Worm (Caenorhabditis elegans) whole organism, young adult: Measurements from ENCODE around the gene C10A4.3.

Experiments
- B0035.1 ChIP-seq: sonication (generic microtip); optimal IDR thresholded peaks from 2 replicates; lab custom pipeline; 2016; ENCODE audit warnings: missing genetic modification characterization, mild to moderate bottlenecking, missing compliant biosample characterization, missing genotype, missing genetic modification reagents
- C17E4.6 ChIP-seq: fragments of 200-800 bp; sonication (Bioruptor generic); IDR thresholded peaks from 2 replicates; pipeline ENCODE4 v1.3.6; 2022; ENCODE audit warnings: missing genetic modification reagents, missing genetic modification characterization, missing compliant biosample characterization
- F10E7.11 ChIP-seq: sonication (generic microtip); optimal IDR thresholded peaks from 2 replicates; lab custom pipeline; 2017; ENCODE audit warnings: mild to moderate bottlenecking, missing genetic modification characterization, moderate library complexity, missing compliant biosample characterization
- F37B4.10 ChIP-seq: fragments of 200-800 bp; sonication (Bioruptor generic); IDR thresholded peaks from 2 replicates; pipeline ENCODE4 v1.3.6; 2022; ENCODE audit warnings: missing genetic modification characterization, missing compliant biosample characterization
- F39B2.1 ChIP-seq: fragments of 200-800 bp; sonication (Bioruptor generic); IDR thresholded peaks from 2 replicates; pipeline ENCODE4 v1.3.6; 2022; ENCODE audit warnings: missing genetic modification reagents, missing genetic modification characterization, missing compliant biosample characterization
- F52B5.7 ChIP-seq: sonication (generic microtip); optimal IDR thresholded peaks from 2 replicates; lab custom pipeline; 2016; ENCODE audit warnings: mild to moderate bottlenecking, missing genetic modification characterization, missing compliant biosample characterization
- F57A8.1 ChIP-seq: fragments of 200-800 bp; sonication (Bioruptor generic); optimal IDR thresholded peaks from 2 replicates; lab custom pipeline; 2018; ENCODE audit warnings: mild to moderate bottlenecking, missing genetic modification characterization, moderate library complexity, missing compliant biosample characterization
- Y53G8AR.9 ChIP-seq: fragments of 200-800 bp; sonication (Bioruptor generic); conservative IDR thresholded peaks from 2 replicates; pipeline ENCODE4 v1.3.6; 2022; ENCODE audit warnings: missing genetic modification reagents, missing genetic modification characterization, missing compliant biosample characterization
- Y56A3A.18 ChIP-seq: fragments of 200-800 bp; sonication (Bioruptor generic); IDR thresholded peaks from 2 replicates; pipeline ENCODE4 v1.3.6; 2022; ENCODE audit warnings: missing genetic modification reagents, missing genetic modification characterization, missing compliant biosample characterization
- Y95B8A.8 ChIP-seq: fragments of 200-800 bp; sonication (Bioruptor generic); IDR thresholded peaks from 2 replicates; pipeline ENCODE4 v1.3.6; 2022; ENCODE audit warnings: missing genetic modification reagents, missing genetic modification characterization, missing compliant biosample characterization
- aptf-2 ChIP-seq: fragments of 200-800 bp; sonication (Bioruptor generic); conservative IDR thresholded peaks from 2 replicates; pipeline ENCODE4 v1.3.6; 2022; ENCODE audit warnings: missing genetic modification reagents, missing genetic modification characterization, missing compliant biosample characterization
- bed-2 ChIP-seq: fragments of 200-800 bp; sonication (Bioruptor generic); IDR thresholded peaks from 2 replicates; pipeline ENCODE4 v1.3.6; 2022; ENCODE audit warnings: missing genetic modification reagents, missing genetic modification characterization, missing compliant biosample characterization
- ccch-3 ChIP-seq: fragments of 200-800 bp; sonication (Bioruptor generic); optimal IDR thresholded peaks from 2 replicates; lab custom pipeline; 2018; ENCODE audit warnings: mild to moderate bottlenecking, missing genetic modification characterization, missing compliant biosample characterization
- cebp-1 ChIP-seq, 2 experiments: fragments of 200-800 bp in 1 of 2; sonication (Bioruptor generic) in 1 of 2; sonication (generic microtip) in 1 of 2; IDR thresholded peaks in 1 of 2; optimal IDR thresholded peaks in 1 of 2; 2 replicates each; pipeline versions ENCODE4 v1.3.6 to Lab custom; 2017 to 2022; ENCODE audit warnings: missing compliant biosample characterization in 2 of 2, missing genetic modification characterization in 2 of 2, mild to moderate bottlenecking in 1 of 2, missing genetic modification reagents in 1 of 2, moderate library complexity in 1 of 2
- egl-44 ChIP-seq: fragments of 200-800 bp; sonication (Bioruptor generic); IDR thresholded peaks from 2 replicates; pipeline ENCODE4 v1.3.6; 2022; ENCODE audit warnings: missing genetic modification reagents, missing genetic modification characterization, missing compliant biosample characterization
- fkh-3 ChIP-seq: sonication (generic microtip); optimal IDR thresholded peaks from 2 replicates; lab custom pipeline; 2016; ENCODE audit warnings: mild to moderate bottlenecking, missing genetic modification characterization, missing compliant biosample characterization
- hlh-12 ChIP-seq: sonication (generic microtip); optimal IDR thresholded peaks from 2 replicates; lab custom pipeline; 2016; ENCODE audit warnings: missing genetic modification characterization, missing compliant biosample characterization
- hrde-1 ChIP-seq: sonication (generic microtip); optimal IDR thresholded peaks from 2 replicates; lab custom pipeline; 2016; ENCODE audit warnings: missing genetic modification characterization, mild to moderate bottlenecking, missing compliant biosample characterization, moderate library complexity, missing genotype, missing genetic modification reagents, borderline replicate concordance
- hsf-1 ChIP-seq: fragments of 200-800 bp; sonication (Bioruptor generic); IDR thresholded peaks from 2 replicates; pipeline ENCODE4 v1.3.6; 2022; ENCODE audit warnings: missing genetic modification reagents, missing genetic modification characterization, missing compliant biosample characterization
- lag-1 ChIP-seq: fragments of 200-800 bp; sonication (Bioruptor generic); IDR thresholded peaks from 2 replicates; pipeline ENCODE4 v1.3.6; 2022; ENCODE audit warnings: missing genetic modification reagents, missing genetic modification characterization, missing compliant biosample characterization
- let-607 ChIP-seq, 2 experiments: fragments of 200-800 bp in 1 of 2; sonication (Bioruptor generic) in 1 of 2; sonication (generic microtip) in 1 of 2; optimal IDR thresholded peaks; 2 replicates each; lab custom pipeline; 2016 to 2018; ENCODE audit warnings: mild to moderate bottlenecking in 2 of 2, missing compliant biosample characterization in 2 of 2, missing genetic modification characterization in 2 of 2, moderate library complexity in 2 of 2, missing genotype in 1 of 2
- lin-35 ChIP-seq, 3 experiments: fragments of 150-350 bp in 2 of 3; sonication (generic microtip) in 1 of 3; optimal IDR thresholded peaks; 2 replicates each; lab custom pipeline; 2014 to 2018; ENCODE audit warnings: missing biosample characterization in 3 of 3, missing genetic modification characterization in 3 of 3, missing genetic modification reagents in 3 of 3
- lsy-27 ChIP-seq: sonication (generic microtip); optimal IDR thresholded peaks from 2 replicates; lab custom pipeline; 2017; ENCODE audit warnings: missing genetic modification characterization, mild to moderate bottlenecking, missing compliant biosample characterization, antibody characterized with exemption, missing genotype, borderline replicate concordance; ENCODE audit not compliant: insufficient read depth
- madf-10 ChIP-seq: sonication (generic microtip); optimal IDR thresholded peaks from 2 replicates; lab custom pipeline; 2016; ENCODE audit warnings: mild to moderate bottlenecking, missing genetic modification characterization, missing compliant biosample characterization
- nhr-120 ChIP-seq: fragments of 200-800 bp; sonication (Bioruptor generic); IDR thresholded peaks from 2 replicates; pipeline ENCODE4 v1.3.6; 2022; ENCODE audit warnings: missing genetic modification characterization, missing compliant biosample characterization
- nhr-27 ChIP-seq: fragments of 200-800 bp; sonication (Bioruptor generic); optimal IDR thresholded peaks from 2 replicates; lab custom pipeline; 2018; ENCODE audit warnings: mild to moderate bottlenecking, missing genetic modification characterization, moderate library complexity, missing compliant biosample characterization
- nhr-80 ChIP-seq: sonication (generic microtip); optimal IDR thresholded peaks from 2 replicates; lab custom pipeline; 2016; ENCODE audit warnings: missing genetic modification characterization, missing compliant biosample characterization
- pha-4 ChIP-seq: fragments of 150-350 bp; sonication (generic microtip); optimal IDR thresholded peaks from 2 replicates; lab custom pipeline; 2014; ENCODE audit warnings: missing biosample characterization, missing genetic modification reagents, missing genetic modification characterization
- rpc-1 ChIP-seq, 2 experiments: fragments of 150-350 bp in 1 of 2; sonication (generic microtip) in 1 of 2; optimal IDR thresholded peaks; 2 replicates each; lab custom pipeline; 2014 to 2018; ENCODE audit warnings: missing biosample characterization in 1 of 2, missing genetic modification characterization in 1 of 2, missing genetic modification reagents in 1 of 2, missing genotype in 1 of 2
- tbx-9 ChIP-seq: sonication (generic microtip); optimal IDR thresholded peaks from 2 replicates; lab custom pipeline; 2016; ENCODE audit warnings: borderline replicate concordance, missing genetic modification characterization, inconsistent platforms, missing compliant biosample characterization
- unc-62 ChIP-seq: fragments of 150-350 bp; optimal IDR thresholded peaks from 2 replicates; lab custom pipeline; 2014; ENCODE audit warnings: missing biosample characterization, missing genetic modification reagents, missing genetic modification characterization
- zim-3 ChIP-seq: sonication (generic microtip); optimal IDR thresholded peaks from 2 replicates; lab custom pipeline; 2017; ENCODE audit warnings: mild to moderate bottlenecking, missing genetic modification characterization, moderate library complexity, missing compliant biosample characterization
- ztf-18 ChIP-seq: sonication (generic microtip); optimal IDR thresholded peaks from 2 replicates; lab custom pipeline; 2016; ENCODE audit warnings: missing genotype, mild to moderate bottlenecking, missing genetic modification characterization, missing compliant biosample characterization
- ztf-22 ChIP-seq: fragments of 200-800 bp; sonication (Bioruptor generic); optimal IDR thresholded peaks from 2 replicates; lab custom pipeline; 2018; ENCODE audit warnings: mild to moderate bottlenecking, missing genetic modification characterization, moderate library complexity, missing compliant biosample characterization
- ztf-25 ChIP-seq: fragments of 200-800 bp; sonication (Bioruptor generic); IDR thresholded peaks from 2 replicates; pipeline ENCODE4 v1.3.6; 2022; ENCODE audit warnings: missing genetic modification reagents, missing genetic modification characterization, missing compliant biosample characterization
- ztf-26 ChIP-seq: sonication (generic microtip); optimal IDR thresholded peaks from 2 replicates; lab custom pipeline; 2017; ENCODE audit warnings: missing genetic modification characterization, missing compliant biosample characterization

Gene C10A4.3

ce11 chrX:7433269-7433668, 27.8 kb downstream of the C10A4.3 start, which contains the start of gene clc-5:
Gene clc-5 (plus strand): TSS chrX:7433569.
- no peak for TF ChIP-seq unc-62
- TF ChIP-seq pha-4 (tag; lab: Kevin White, UChicago), result no peak
- TF ChIP-seq Y56A3A.18 (GFP tag; lab: Robert Waterston, UW), result no peak
- TF ChIP-seq C17E4.6 (GFP tag; lab: Robert Waterston, UW), result no peak
- no peak for TF ChIP-seq ccch-3
- TF ChIP-seq rpc-1 (optimal IDR thresholded peaks at IDR 0.05; lab: Kevin White, UChicago), result no peak
- TF ChIP-seq rpc-1 (tag; optimal IDR thresholded peaks at IDR 0.05; lab: Kevin White, UChicago), result no peak
- no peak for TF ChIP-seq fkh-3 (tag; lab: Kevin White, UChicago)
- TF ChIP-seq egl-44 (GFP tag; lab: Robert Waterston, UW), result no peak
- TF ChIP-seq B0035.1, result no peak
- no peak for TF ChIP-seq Y95B8A.8
- no peak for TF ChIP-seq lag-1 (GFP tag; lab: Robert Waterston, UW)

ce11 chrX:7436912-7437311, 31.4 kb downstream of the C10A4.3 start:
- peak; percentile 15 for TF ChIP-seq ztf-26 (tag; lab: Kevin White, UChicago)
- no peak for TF ChIP-seq madf-10 (tag; lab: Kevin White, UChicago)
- TF ChIP-seq, all 124 proteins: peak for 1

DNA sequence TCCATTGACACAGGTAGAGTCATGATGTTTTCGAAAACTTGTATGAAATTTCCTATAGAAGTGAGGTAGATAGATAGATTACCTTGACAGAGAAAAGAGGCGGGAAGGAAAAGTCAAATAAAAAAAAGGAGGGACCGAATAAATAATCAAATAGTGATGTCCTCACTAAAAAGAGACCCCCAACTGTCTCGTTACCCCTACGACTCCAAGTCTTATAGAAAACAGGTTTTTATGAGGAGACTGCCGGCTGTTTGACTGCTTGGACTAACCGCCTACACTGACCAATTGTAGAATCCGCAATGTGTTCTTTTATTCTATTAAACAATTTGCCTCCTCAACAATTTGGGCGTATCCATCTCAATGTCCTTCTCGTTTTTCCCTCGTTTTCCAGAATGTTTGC, 32.5 kb downstream of the C10A4.3 start, which contains the start of gene C01C10.2:
C01C10.2 (minus strand) TSS at position 170 of the 400 bp plus-strand sequence.
- TF ChIP-seq fkh-3 (tag; lab: Kevin White, UChicago) (no peak), lsy-27 (tag; lab: Kevin White, UChicago) (no peak), ztf-22 (no peak), ztf-18 (no peak), Y95B8A.8 (no peak)

DNA sequence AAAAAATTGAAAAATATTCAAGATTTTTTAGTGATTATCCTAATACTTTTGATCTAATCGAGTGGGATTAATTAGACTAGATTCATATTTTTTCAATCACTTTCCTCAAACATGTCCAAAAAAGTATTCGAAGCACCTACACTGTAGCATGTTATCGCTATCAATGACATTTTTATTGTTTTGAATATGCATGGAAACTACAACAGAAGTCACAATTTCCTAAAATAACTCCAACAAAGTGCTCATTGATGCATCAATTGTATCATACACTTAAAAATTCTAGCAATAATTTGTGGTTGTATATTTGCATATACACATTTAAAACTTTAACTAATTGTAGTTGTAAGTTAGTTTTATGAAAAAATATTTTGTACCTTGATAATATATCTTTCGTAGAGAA, 34.6 kb downstream of the C10A4.3 start:
- no peak for TF ChIP-seq nhr-27 (tag; lab: Kevin White, UChicago)
- TF ChIP-seq, all 124 proteins: peak for 0

ce11 chrX:7442477-7442876, 37.0 kb downstream of the C10A4.3 start, which contains the start of gene acl-12:
Gene acl-12 (minus strand): TSS chrX:7442577.
- no peak for TF ChIP-seq aptf-2
- TF ChIP-seq C17E4.6 (GFP tag; lab: Robert Waterston, UW), result no peak
- no peak for TF ChIP-seq F52B5.7 (tag; lab: Kevin White, UChicago)

DNA sequence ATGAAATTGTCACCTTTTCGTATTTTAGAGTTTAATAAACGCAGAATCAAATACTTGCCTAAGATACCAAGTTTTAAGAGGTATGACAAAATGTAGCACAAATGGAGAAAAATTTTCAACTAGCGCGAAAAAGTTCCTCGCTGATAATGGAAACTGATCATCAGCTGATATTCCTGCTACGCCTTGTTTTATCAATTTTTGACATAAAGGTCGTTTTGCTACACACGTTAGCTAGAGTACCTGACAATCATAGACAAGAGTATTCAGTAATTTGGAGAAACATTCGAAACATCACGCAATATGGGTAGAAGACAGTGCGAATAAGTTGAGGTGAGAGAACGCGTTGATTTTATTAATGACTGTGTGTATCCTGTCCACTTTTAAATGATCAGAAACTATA, 40.2 kb downstream of the C10A4.3 start:
- TF ChIP-seq bed-2 (GFP tag; lab: Robert Waterston, UW) (no peak), let-607 (tag; optimal IDR thresholded peaks at IDR 0.05; lab: Kevin White, UChicago) (peak in 1 of 2 experiments; percentile 8), unc-62 (peak; percentile 10), nhr-80 (tag; lab: Kevin White, UChicago) (peak; percentile 85), cebp-1 (GFP tag; IDR thresholded peaks at IDR 0.05; lab: Robert Waterston, UW) (no peak), cebp-1 (tag; optimal IDR thresholded peaks at IDR 0.05; lab: Kevin White, UChicago) (peak; percentile 30)

- TF ChIP-seq ztf-25 (GFP tag; lab: Robert Waterston, UW) (no peak), F10E7.11 (tag; lab: Kevin White, UChicago) (no peak), zim-3 (no peak), F57A8.1 (GFP tag; lab: Kevin White, UChicago) (no peak), rpc-1 (optimal IDR thresholded peaks at IDR 0.05; lab: Kevin White, UChicago) (no peak), rpc-1 (tag; optimal IDR thresholded peaks at IDR 0.05; lab: Kevin White, UChicago) (no peak), hlh-12 (tag; lab: Kevin White, UChicago) (no peak), bed-2 (GFP tag; lab: Robert Waterston, UW) (no peak), F39B2.1 (GFP tag; lab: Robert Waterston, UW) (no peak), nhr-27 (tag; lab: Kevin White, UChicago) (no peak), nhr-120 (no peak), hsf-1 (GFP tag; lab: Robert Waterston, UW) (no peak), F37B4.10 (GFP tag; lab: Robert Waterston, UW) (no peak), lin-35 (GFP tag; optimal IDR thresholded peaks at IDR 0.05; lab: Kevin White, UChicago) (no peak), tbx-9 (tag; lab: Kevin White, UChicago) (no peak), Y53G8AR.9 (GFP tag; lab: Robert Waterston, UW) (no peak), hrde-1 (no peak)
Measured at ce11 chrX:7446485-7446884, 41.0 kb downstream of the C10A4.3 start.
